Worm (Caenorhabditis elegans): Measurements from ENCODE around the gene F59E12.6.

- TF ChIP-seq aly-1 (tag; optimal IDR thresholded peaks at IDR 0.05) (no peak), ama-1 (optimal IDR thresholded peaks at IDR 0.05) (no peak), sea-1 (GFP tag; conservative IDR thresholded peaks at IDR 0.05) (no peak), ceh-36 (tag; optimal IDR thresholded peaks at IDR 0.05) (no peak), F13C5.2 (tag; optimal IDR thresholded peaks at IDR 0.05) (no peak), hnd-1 (tag; optimal IDR thresholded peaks at IDR 0.05) (no peak), flt-1 (GFP tag; IDR thresholded peaks at IDR 0.05) (no peak), scrt-1 (GFP tag; IDR thresholded peaks at IDR 0.05) (no peak), tra-4 (tag; optimal IDR thresholded peaks at IDR 0.05) (no peak), ceh-13 (GFP tag; optimal IDR thresholded peaks at IDR 0.05) (no peak), hmg-4 (GFP tag; optimal IDR thresholded peaks at IDR 0.05) (no peak), ets-7 (tag; optimal IDR thresholded peaks at IDR 0.05) (no peak), tbx-37 (GFP tag; conservative IDR thresholded peaks at IDR 0.05) (no peak), B0310.2 (tag; optimal IDR thresholded peaks at IDR 0.05) (no peak)
Measured at ce11 chrII:5654215-5654614, 23.5 kb upstream of the F59E12.6 start, which contains the start of gene F59E12.1.
